Worm (Caenorhabditis elegans): ENCODE results near the gene R151.1.

The R151.1 gene

DNA sequence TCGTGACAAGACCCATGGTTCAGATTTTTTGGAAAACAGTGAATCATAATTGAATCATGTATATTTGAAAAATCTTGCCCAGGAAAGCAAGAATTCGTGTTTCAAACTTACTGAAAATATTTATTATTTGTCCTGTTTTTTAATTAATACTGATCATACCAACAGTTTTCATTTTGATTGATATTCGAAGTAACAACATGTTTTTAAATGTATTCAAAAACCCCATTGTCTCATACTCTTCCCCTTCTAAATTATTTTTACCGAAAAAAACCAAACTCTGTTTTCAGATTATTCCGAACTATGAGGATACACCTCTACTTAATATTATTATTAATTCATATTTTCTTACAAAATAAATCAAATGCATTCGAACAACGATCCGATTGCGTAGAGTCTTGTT, at the start of gene R151.1:
TSS of gene R151.1 (plus strand) at position 301 of the 400 bp plus-strand sequence.
- TF ChIP-seq unc-62 (GFP tag; optimal IDR thresholded peaks at IDR 0.05), result no peak

DNA sequence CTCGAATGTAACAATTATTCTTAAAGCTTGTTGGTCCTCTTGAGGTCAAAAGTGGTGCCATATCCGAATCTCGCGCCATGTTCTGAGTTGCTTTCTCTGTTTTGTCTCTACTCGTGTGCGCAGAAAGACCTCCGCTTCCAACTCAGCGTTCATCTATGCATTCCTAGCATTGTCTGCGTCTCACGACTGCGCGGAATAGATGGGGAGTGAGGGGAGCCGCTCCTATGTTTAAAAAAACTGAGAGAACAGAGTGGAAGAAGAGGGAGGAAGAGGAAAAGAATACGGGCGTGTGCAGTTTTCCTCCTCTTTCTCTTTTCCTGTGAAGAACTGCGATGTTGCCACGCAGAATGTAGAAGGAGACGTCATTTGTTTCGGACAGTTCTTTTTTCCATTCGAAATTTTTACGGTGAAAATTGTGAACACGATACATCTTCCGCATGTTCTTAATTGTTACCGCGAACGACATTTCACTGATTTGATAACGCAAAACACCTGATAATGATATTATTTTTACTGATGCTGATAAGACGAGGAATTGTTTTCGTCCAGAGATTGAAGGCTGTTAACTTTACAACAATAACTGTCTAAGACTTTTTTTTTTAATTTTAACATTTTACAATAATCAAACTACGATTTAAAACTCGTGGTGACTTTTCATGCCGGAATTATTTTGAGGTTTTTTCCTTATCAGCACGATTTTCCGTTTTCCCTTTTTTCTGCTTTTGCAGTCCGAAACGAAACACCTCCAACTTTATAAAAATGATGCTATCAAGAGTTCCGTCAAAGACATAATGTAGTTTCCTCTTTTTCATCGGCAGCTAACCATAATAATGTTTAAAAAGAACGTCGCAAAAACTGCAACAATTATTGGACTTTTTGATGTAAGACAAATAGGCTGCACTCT, 49.4 kb upstream of the R151.1 start:
- TF ChIP-seq unc-62 (GFP tag; optimal IDR thresholded peaks at IDR 0.05), result no peak

DNA sequence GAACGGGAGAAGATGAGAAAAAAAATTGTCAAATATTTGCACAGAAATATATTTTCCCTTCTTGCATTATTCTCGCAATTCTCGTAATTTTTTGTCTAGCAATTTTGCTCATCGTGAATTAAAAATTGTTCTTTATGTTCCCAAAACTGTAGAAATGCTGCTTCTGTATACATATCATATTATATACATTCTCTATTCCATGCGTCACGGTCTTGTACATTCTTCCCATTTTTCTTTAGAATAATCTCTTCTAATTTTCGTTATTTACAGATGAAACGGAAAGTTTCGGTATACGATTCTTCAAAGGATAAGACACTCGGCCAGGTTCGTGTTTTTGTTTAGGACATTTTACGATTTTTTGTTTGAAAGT, 48.8 kb upstream of the R151.1 start, which contains the start of gene acs-4:
TSS of gene acs-4 (plus strand) at position 271 of the 370 bp plus-strand sequence.
- no peak for TF ChIP-seq unc-62 (GFP tag; optimal IDR thresholded peaks at IDR 0.05)

DNA sequence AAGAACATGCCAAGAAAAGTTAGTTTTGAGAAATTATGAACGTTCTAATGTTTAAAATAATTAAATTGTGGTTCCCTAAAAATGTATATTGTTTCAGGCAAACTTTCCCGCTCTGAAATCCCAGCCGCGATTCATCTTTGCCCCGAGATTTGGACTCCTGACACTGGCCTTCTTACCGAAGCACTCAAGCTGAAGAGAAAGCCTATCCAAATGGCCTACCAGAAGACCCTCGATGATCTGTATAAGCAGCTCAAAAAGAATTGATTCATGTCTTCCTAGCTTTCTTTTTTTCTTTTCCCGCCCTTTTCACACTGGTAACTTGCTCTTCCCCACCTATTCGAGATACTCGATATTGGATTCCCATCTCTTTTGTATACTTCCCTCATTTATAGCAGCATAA, 46.2 kb upstream of the R151.1 start:
- TF ChIP-seq unc-62 (GFP tag; optimal IDR thresholded peaks at IDR 0.05), result no peak

DNA sequence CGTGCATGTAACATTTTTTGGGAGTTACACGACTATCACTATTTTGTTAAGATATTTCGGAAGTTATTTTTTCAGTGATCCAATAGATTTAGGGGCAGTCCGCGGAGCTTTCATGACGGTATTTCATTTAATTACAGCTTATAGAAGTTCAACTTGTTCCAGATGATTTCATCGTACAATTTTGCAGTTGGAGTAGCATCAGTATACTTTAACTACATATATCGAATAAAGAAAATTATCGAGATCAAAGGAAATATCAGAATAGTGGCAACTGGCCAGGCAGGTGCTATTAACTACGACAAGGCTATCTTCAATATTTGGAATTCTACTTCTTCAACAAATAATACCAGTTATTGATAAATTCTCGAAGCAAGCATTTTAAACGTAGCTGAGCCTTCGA, 37.8 kb upstream of the R151.1 start:
- no peak for TF ChIP-seq unc-62 (GFP tag; optimal IDR thresholded peaks at IDR 0.05)

DNA sequence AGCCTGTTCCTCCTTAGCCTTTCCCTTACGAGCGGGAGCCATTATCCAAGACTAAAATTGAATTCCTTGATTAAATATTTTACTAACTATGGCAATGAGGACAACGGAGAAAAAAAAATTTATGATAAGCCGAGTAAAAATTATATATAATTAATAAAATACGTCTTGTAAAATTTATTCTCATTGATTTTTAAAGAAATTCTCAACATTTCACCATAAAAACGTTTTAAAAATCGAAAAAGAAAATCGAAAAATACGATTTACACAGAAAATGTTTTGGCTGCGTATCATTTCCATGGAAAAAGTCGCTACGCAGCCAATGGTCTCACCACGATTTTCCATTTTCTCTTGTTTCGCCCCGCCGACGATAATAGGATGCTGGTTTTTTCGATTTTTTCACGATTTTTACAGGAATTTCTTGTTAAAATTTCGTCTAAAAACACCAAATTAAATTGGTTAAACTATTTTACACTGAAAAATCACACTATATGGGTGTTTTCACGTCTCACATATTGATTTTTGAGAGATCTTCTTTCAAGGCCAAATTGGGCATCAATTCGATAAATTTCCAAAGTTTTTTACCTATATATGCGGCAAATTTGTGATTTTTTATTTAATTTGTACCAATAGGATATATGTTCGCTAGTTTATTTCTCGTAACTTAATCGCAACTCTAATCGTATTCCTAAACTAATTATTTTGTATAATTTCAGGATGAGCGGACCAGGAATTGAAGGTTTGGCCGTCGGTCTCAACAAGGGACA, 36.6 kb upstream of the R151.1 start, which contains the start of the genes rps-14 and rpl-36:
TSS of gene rps-14 (minus strand) at position 51 of the 764 bp plus-strand sequence.
TSS of gene rpl-36 (plus strand) at position 714 of the 764 bp plus-strand sequence.
- no peak for TF ChIP-seq unc-62 (GFP tag; optimal IDR thresholded peaks at IDR 0.05)

DNA sequence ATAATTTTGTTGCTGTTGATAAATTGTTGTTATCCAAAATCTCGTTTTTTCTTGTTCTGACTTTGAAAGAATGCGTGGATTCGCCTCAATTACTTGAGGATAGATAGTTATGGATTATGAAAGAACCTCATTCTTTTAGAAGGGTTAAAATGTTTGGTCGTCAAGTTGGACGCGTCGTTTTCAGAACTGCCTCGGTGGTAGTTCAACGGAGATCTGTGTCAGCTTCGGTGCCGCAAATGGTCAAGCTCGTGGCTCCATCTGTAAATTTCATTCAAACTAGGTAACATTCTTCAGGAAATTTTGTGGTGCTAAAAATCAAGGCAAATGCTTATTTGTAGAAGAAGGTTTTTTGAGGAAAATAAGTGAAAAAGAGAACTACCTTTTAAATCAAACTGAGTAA, 35.7 kb upstream of the R151.1 start, which contains the start of gene ndab-2:
TSS of gene ndab-2 (plus strand) at position 140 of the 400 bp plus-strand sequence.
- TF ChIP-seq unc-62 (GFP tag; optimal IDR thresholded peaks at IDR 0.05), result no peak

DNA sequence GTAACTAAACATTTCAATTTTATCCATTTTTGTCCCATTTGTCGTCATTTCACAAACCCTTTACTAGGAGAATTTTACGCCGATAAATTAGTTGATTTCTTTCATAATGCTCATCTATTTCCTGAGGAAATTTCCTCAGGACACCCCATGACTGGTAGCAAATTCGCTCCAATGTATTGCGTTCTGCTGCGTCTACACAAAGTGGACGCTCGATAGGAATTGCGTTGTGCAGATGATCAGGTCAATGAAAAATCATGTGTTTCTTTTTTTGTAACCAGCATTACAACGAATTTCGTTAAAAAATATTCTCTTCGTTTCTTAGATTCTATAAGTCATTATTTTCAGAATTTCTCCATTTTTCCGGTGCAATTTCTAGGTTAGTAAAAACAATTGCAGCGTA, 34.5 kb upstream of the R151.1 start, which contains the start of gene epg-4:
TSS of gene epg-4 (plus strand) at position 346 of the 400 bp plus-strand sequence.
- TF ChIP-seq unc-62 (GFP tag; optimal IDR thresholded peaks at IDR 0.05), result no peak

DNA sequence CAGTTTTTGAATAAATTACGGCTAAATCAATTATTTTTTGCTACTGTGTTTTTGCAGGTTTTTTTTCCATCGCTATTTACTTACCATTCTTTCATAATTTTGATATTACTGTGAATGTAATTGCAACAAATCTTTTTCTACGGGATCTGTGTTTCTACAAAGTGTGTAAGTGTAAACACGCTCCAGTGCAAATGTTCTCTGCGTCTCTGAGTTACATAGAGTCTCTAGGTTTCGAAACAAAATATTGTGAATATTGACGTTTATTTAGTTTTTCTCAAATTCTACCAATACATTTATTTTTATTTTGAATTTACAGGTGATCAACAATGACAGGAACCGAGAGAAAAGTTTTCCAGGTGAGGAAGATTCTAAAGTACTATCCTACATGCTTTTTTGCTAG, 32.3 kb upstream of the R151.1 start, which contains the start of gene yju-2:
TSS of gene yju-2 (plus strand) at position 315 of the 400 bp plus-strand sequence.
- no peak for TF ChIP-seq unc-62 (GFP tag; optimal IDR thresholded peaks at IDR 0.05)

DNA sequence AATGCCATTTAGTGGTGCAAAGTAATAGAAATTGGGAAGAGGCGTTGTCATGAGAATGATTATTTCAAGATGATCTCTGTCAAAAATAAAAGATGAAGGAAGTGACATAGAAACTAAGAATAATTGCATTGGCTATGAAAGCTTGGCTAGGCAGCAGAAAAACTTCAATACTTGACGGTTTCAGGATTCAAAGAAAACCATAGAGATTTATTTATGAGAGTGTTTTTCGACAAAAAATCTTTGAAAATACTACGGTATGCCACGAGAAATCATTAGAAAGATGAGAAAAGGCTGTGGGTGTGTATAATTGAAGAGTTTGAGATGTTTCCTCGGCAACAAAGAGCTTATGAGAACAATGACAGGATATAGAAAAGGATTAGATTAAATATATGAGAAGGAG, 30.9 kb upstream of the R151.1 start, which contains the start of gene F37C12.14:
TSS of gene F37C12.14 (minus strand) at position 101 of the 400 bp plus-strand sequence.
- TF ChIP-seq unc-62 (GFP tag; optimal IDR thresholded peaks at IDR 0.05), result no peak

DNA sequence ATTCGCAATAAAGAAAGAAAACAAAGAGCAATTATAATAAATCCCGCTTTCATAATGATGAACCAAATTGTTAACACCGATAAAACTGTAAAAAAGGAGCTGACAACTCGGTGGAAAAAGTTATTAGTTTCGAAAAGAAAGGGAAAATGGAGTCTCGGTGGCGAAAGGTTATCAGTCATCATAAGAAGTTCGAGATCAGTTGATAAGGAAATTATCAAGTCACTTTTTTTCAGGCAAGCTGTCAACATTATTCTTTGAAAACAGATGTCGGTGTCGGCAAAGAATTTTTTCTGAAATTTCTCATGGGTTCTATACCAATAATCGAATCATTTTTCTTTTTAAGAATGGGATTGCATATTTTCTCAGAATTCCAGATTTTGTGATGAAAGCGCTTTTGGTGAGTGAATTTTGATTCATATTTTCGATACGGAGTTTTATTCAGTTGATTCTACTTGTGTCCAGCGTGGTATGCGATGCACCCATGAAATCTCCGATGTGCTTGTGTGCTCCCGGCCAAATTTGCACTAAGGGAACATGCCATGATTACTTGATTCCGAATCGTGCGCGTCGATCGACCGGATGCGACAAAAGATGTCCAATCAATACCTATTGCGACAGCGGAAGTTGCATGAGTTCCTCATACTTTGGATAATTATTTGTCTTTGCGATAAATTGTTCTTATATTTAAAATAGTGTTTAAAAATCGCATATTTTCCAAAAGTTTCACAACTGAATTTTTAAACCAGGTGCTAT, 27.9 kb upstream of the R151.1 start, which contains the start of the genes F37C12.21 and F37C12.10:
TSS of gene F37C12.21 (plus strand) at position 58 of the 753 bp plus-strand sequence.
TSS of gene F37C12.10 (minus strand) at position 85 of the 753 bp plus-strand sequence.
- TF ChIP-seq unc-62 (GFP tag; optimal IDR thresholded peaks at IDR 0.05), result no peak

DNA sequence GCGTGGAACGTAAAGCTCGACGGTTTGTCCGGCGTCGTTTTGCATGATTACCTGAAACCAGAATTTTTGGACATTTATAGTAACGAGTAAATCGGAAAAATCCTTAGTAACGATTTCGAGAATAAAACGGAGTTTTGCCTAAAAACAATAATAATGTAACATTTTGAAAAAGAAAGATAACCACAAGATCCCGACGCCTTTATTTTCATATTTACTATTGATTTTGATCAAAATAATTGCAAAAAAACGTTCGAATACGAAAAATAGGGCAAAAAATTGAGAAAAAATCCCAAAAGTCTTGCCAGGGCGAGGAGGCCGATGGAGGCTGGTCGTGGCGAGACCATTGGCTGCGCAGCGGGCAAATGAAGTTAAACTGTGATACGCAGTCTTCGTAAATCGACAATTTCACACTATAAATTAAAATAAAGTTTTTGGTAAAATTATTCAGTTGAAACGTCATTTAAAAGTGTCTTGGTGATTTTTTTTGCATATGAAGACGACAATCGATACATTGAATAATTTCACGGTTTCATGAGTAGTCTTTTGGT, 26.7 kb upstream of the R151.1 start, which contains the start of gene rps-21:
TSS of gene rps-21 (minus strand) at position 51 of the 548 bp plus-strand sequence.
- no peak for TF ChIP-seq unc-62 (GFP tag; optimal IDR thresholded peaks at IDR 0.05)

DNA sequence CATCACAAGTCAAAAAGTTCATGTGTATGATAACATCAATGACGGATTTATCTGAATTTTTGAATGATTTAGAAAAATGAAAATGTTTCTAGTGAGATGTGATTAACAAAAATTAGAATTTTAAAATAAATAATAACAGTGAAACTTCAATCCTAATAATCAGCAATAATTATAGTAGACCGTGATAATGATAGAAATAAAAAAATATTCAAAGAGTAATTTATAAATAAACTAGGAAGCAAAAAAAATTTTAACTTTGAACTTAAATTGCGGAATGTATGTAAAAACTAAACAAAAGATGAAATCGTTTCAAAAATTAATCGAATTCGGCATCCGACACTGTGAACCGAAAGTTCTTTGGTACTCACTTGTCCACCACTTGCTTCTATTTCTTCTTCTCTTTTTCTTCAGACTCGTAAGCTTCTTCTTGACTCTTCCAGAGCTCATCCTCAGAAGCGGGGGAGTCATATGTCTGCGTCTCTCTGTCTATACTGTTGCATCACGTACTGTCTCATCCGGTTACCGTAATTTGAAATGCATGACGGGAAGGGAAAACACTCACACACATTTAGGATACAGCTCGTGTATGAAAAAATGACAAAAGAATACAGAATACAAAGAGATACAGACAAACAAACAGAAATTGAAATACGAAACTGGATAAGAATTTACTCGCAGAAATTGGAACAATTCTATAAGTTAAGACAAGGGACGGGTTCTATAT, 23.2 kb upstream of the R151.1 start, which contains the start of gene mec-14:
TSS of gene mec-14 (minus strand) at position 51 of the 724 bp plus-strand sequence.
- TF ChIP-seq unc-62 (GFP tag; optimal IDR thresholded peaks at IDR 0.05), result no peak

DNA sequence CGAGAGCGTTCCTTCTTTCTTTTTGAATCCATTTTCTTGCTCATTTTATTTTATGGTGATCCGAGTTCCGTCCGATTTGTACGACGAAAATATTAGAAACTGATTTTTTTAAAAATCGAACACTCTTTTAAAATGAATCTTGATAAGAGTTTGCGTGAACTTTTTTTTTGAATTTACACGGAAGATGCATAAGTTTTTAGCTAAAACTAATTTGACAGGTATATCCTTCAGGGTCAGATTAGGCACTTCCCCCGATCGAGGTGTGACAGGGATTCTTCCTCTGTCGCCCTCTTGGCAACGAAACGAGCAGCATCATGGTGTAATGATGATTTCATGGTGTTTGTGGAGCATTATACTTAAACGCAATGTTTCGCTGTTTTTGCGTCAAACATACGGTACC, 21.0 kb upstream of the R151.1 start, which contains the start of gene F37C12.18:
TSS of gene F37C12.18 (minus strand) at position 101 of the 400 bp plus-strand sequence.
- TF ChIP-seq unc-62 (GFP tag; optimal IDR thresholded peaks at IDR 0.05), result no peak

Data from whole organism, dauer.